Worm (Caenorhabditis elegans) whole organism, L4 larva: ENCODE measurements around the gene F46E10.2.

Experiments
- D1046.2 ChIP-seq: fragments of 200-800 bp; sonication (Bioruptor generic); IDR thresholded peaks from 2 replicates; pipeline ENCODE4 v1.3.6; 2022; ENCODE audit warnings: missing genetic modification characterization, missing compliant biosample characterization
- F49E8.2 ChIP-seq: sonication (generic microtip); optimal IDR thresholded peaks from 2 replicates; lab custom pipeline; 2016; ENCODE audit warnings: missing compliant biosample characterization, mild to moderate bottlenecking, missing genetic modification characterization, borderline replicate concordance
- R02D3.7 ChIP-seq: fragments of 150-350 bp; sonication (generic microtip); optimal IDR thresholded peaks from 3 replicates; lab custom pipeline; 2014; ENCODE audit warnings: missing biosample characterization, missing genetic modification characterization
- Y105C5A.15 ChIP-seq: fragments of 200-800 bp; sonication (Bioruptor generic); IDR thresholded peaks from 2 replicates; pipeline ENCODE4 v1.3.6; 2022; ENCODE audit warnings: missing genetic modification characterization, missing compliant biosample characterization
- Y48G9A.11 ChIP-seq: fragments of 200-800 bp; sonication (Bioruptor generic); IDR thresholded peaks from 2 replicates; pipeline ENCODE4 v1.3.6; 2022; ENCODE audit warnings: missing genetic modification reagents, missing genetic modification characterization, missing compliant biosample characterization
- Y75B8A.6 ChIP-seq: fragments of 200-800 bp; sonication (Bioruptor generic); IDR thresholded peaks from 2 replicates; pipeline ENCODE4 v1.3.6; 2022; ENCODE audit warnings: missing genetic modification reagents, missing genetic modification characterization, missing compliant biosample characterization
- ZK337.2 ChIP-seq: fragments of 200-800 bp; sonication (Bioruptor generic); IDR thresholded peaks from 2 replicates; pipeline ENCODE4 v1.3.6; 2022; ENCODE audit warnings: missing genetic modification reagents, missing genetic modification characterization, missing compliant biosample characterization
- ZK546.5 ChIP-seq, 2 experiments: sonication (generic microtip); optimal IDR thresholded peaks; 2 replicates each; lab custom pipeline; 2017; ENCODE audit warnings: missing biosample characterization in 2 of 2, missing genetic modification characterization in 2 of 2
- aha-1 ChIP-seq: fragments of 150-350 bp; peaks from one replicate; lab custom pipeline; 2014; ENCODE audit warnings: missing biosample characterization, missing genetic modification characterization
- ama-1 ChIP-seq: fragments of 150-350 bp; optimal IDR thresholded peaks from 2 replicates; lab custom pipeline; 2014; ENCODE audit warnings: inconsistent platforms, mixed read lengths
- ceh-32 ChIP-seq: sonication (generic microtip); optimal IDR thresholded peaks from 2 replicates; lab custom pipeline; 2016; ENCODE audit warnings: mild to moderate bottlenecking, missing genetic modification characterization, missing compliant biosample characterization; ENCODE audit not compliant: poor library complexity
- ceh-82 ChIP-seq: sonication (generic microtip); optimal IDR thresholded peaks from 2 replicates; lab custom pipeline; 2017; ENCODE audit warnings: missing biosample characterization, missing genetic modification characterization
- ces-1 ChIP-seq: fragments of 150-350 bp; sonication (generic microtip); optimal IDR thresholded peaks from 4 replicates; lab custom pipeline; 2014; ENCODE audit warnings: missing biosample characterization, missing genetic modification reagents, missing genetic modification characterization
- cey-2 ChIP-seq: sonication (generic microtip); optimal IDR thresholded peaks from 3 replicates; lab custom pipeline; 2017; ENCODE audit warnings: missing genetic modification characterization, mild to moderate bottlenecking, missing compliant biosample characterization, antibody characterized with exemption, borderline replicate concordance; ENCODE audit not compliant: insufficient read depth
- daf-16 ChIP-seq, 3 experiments: sonication (generic microtip); optimal IDR thresholded peaks; 2 replicates each; lab custom pipeline; 2016 to 2017; ENCODE audit warnings: missing genetic modification characterization in 3 of 3, missing genetic modification reagents in 3 of 3, mild to moderate bottlenecking in 2 of 3, missing compliant biosample characterization in 2 of 3, missing biosample characterization in 1 of 3, moderate library complexity in 1 of 3
- daf-8 ChIP-seq: fragments of 200-800 bp; sonication (Bioruptor generic); IDR thresholded peaks from 2 replicates; pipeline ENCODE4 v1.3.6; 2022; ENCODE audit warnings: missing genetic modification characterization, missing compliant biosample characterization
- dmd-6 ChIP-seq: fragments of 200-800 bp; sonication (Bioruptor generic); IDR thresholded peaks from 2 replicates; pipeline ENCODE4 v1.3.6; 2022; ENCODE audit warnings: missing genetic modification reagents, missing genetic modification characterization, missing compliant biosample characterization
- dpl-1 ChIP-seq: fragments of 150-350 bp; optimal IDR thresholded peaks from 2 replicates; lab custom pipeline; 2014; ENCODE audit warnings: missing biosample characterization, missing genetic modification reagents, missing genetic modification characterization
- duxl-1 ChIP-seq: sonication (generic microtip); optimal IDR thresholded peaks from 2 replicates; lab custom pipeline; 2016; ENCODE audit warnings: mild to moderate bottlenecking, missing genetic modification characterization, moderate library complexity, missing compliant biosample characterization; ENCODE audit not compliant: poor library complexity
- dve-1 ChIP-seq: sonication (generic microtip); optimal IDR thresholded peaks from 2 replicates; lab custom pipeline; 2017; ENCODE audit warnings: antibody characterized with exemption, mild to moderate bottlenecking, missing genetic modification characterization, missing compliant biosample characterization; ENCODE audit not compliant: insufficient read depth
- egl-43 ChIP-seq: fragments of 200-800 bp; sonication (Bioruptor generic); IDR thresholded peaks from 2 replicates; pipeline ENCODE4 v1.3.6; 2022; ENCODE audit warnings: missing genetic modification reagents, missing genetic modification characterization, missing compliant biosample characterization
- hlh-11 ChIP-seq: fragments of 200-800 bp; sonication (Bioruptor generic); optimal IDR thresholded peaks from 2 replicates; lab custom pipeline; 2018; ENCODE audit warnings: mild to moderate bottlenecking, missing genetic modification characterization, missing compliant biosample characterization
- hlh-30 ChIP-seq: sonication (generic microtip); optimal IDR thresholded peaks from 2 replicates; lab custom pipeline; 2017; ENCODE audit warnings: antibody characterized with exemption, mild to moderate bottlenecking, missing genetic modification characterization, missing compliant biosample characterization; ENCODE audit not compliant: insufficient read depth
- hmg-1.1 ChIP-seq: fragments of 200-800 bp; sonication (Bioruptor generic); IDR thresholded peaks from 2 replicates; pipeline ENCODE4 v1.3.6; 2022; ENCODE audit warnings: missing genetic modification reagents, missing genetic modification characterization, missing compliant biosample characterization
- lin-15B ChIP-seq: fragments of 150-350 bp; sonication (generic microtip); optimal IDR thresholded peaks from 3 replicates; lab custom pipeline; 2014; ENCODE audit warnings: missing biosample characterization, missing genetic modification characterization
- lin-29 ChIP-seq: fragments of 200-800 bp; sonication (Bioruptor generic); IDR thresholded peaks from 2 replicates; pipeline ENCODE4 v1.3.6; 2022; ENCODE audit warnings: missing genetic modification reagents, missing genetic modification characterization, missing compliant biosample characterization
- lin-38 ChIP-seq: fragments of 200-800 bp; sonication (Bioruptor generic); IDR thresholded peaks from 2 replicates; pipeline ENCODE4 v1.3.6; 2022; ENCODE audit warnings: missing genetic modification reagents, missing genetic modification characterization, missing compliant biosample characterization
- lin-39 ChIP-seq: fragments of 150-350 bp; optimal IDR thresholded peaks from 2 replicates; lab custom pipeline; 2014; ENCODE audit warnings: missing biosample characterization, missing genetic modification reagents, missing genetic modification characterization
- madf-9 ChIP-seq: fragments of 200-800 bp; sonication (Bioruptor generic); conservative IDR thresholded peaks from 2 replicates; pipeline ENCODE4 v1.3.6; 2022; ENCODE audit warnings: missing genetic modification reagents, missing genetic modification characterization, missing compliant biosample characterization
- mep-1 ChIP-seq: fragments of 150-350 bp; sonication (generic microtip); optimal IDR thresholded peaks from 3 replicates; lab custom pipeline; 2014; ENCODE audit warnings: missing biosample characterization, missing genetic modification characterization
- mxl-2 ChIP-seq: fragments of 200-800 bp; sonication (Bioruptor generic); conservative IDR thresholded peaks from 2 replicates; pipeline ENCODE4 v1.3.6; 2022; ENCODE audit warnings: missing genetic modification reagents, missing genetic modification characterization, missing compliant biosample characterization
- mxl-3 ChIP-seq: fragments of 200-800 bp; sonication (Bioruptor generic); optimal IDR thresholded peaks from 2 replicates; lab custom pipeline; 2018; ENCODE audit warnings: mild to moderate bottlenecking, missing genetic modification characterization, missing compliant biosample characterization
- nhr-111 ChIP-seq: fragments of 200-800 bp; sonication (Bioruptor generic); optimal IDR thresholded peaks from 2 replicates; lab custom pipeline; 2018; ENCODE audit warnings: mild to moderate bottlenecking, missing genetic modification characterization, missing compliant biosample characterization
- nhr-237 ChIP-seq: sonication (generic microtip); optimal IDR thresholded peaks from 2 replicates; lab custom pipeline; 2017; ENCODE audit warnings: missing biosample characterization, missing genetic modification characterization
- nhr-28 ChIP-seq: fragments of 150-350 bp; optimal IDR thresholded peaks from 2 replicates; lab custom pipeline; 2014; ENCODE audit warnings: missing biosample characterization, missing genetic modification characterization
- nhr-41 ChIP-seq: fragments of 200-800 bp; sonication (Bioruptor generic); IDR thresholded peaks from 2 replicates; pipeline ENCODE4 v1.3.6; 2022; ENCODE audit warnings: missing genetic modification reagents, missing genetic modification characterization, missing compliant biosample characterization
- nhr-77 ChIP-seq: fragments of 150-350 bp; optimal IDR thresholded peaks from 2 replicates; lab custom pipeline; 2014; ENCODE audit warnings: missing biosample characterization, missing genetic modification characterization
- pqm-1 ChIP-seq: sonication (generic microtip); optimal IDR thresholded peaks from 2 replicates; lab custom pipeline; 2017; ENCODE audit warnings: missing biosample characterization, missing genetic modification characterization
- set-16 ChIP-seq: fragments of 200-800 bp; sonication (Bioruptor generic); IDR thresholded peaks from 2 replicates; pipeline ENCODE4 v1.3.6; 2022; ENCODE audit warnings: missing genetic modification reagents, missing genetic modification characterization, missing compliant biosample characterization
- tag-97 ChIP-seq: fragments of 200-800 bp; sonication (Bioruptor generic); IDR thresholded peaks from 2 replicates; pipeline ENCODE4 v1.3.6; 2022; ENCODE audit warnings: missing genetic modification characterization, missing compliant biosample characterization
- unc-130 ChIP-seq: sonication (generic microtip); optimal IDR thresholded peaks from 2 replicates; lab custom pipeline; 2016; ENCODE audit warnings: missing genetic modification reagents, missing genetic modification characterization, missing compliant biosample characterization
- unc-39 ChIP-seq: sonication (generic microtip); optimal IDR thresholded peaks from 2 replicates; lab custom pipeline; 2017; ENCODE audit warnings: missing biosample characterization, missing genetic modification characterization
- unc-62 ChIP-seq, 3 experiments: fragments of 150-350 bp in 1 of 3; sonication (generic microtip); optimal IDR thresholded peaks in 2 of 3; peaks in 1 of 3; 1 replicate in 1 of 3; 2 replicates in 2 of 3; lab custom pipeline; 2014 to 2017; ENCODE audit warnings: missing biosample characterization in 3 of 3, missing genetic modification characterization in 3 of 3, missing genetic modification reagents in 3 of 3, missing genotype in 1 of 3
- zag-1 ChIP-seq: fragments of 150-350 bp; optimal IDR thresholded peaks from 2 replicates; lab custom pipeline; 2014; ENCODE audit warnings: missing biosample characterization, missing genetic modification characterization
- zip-2 ChIP-seq: fragments of 150-350 bp; optimal IDR thresholded peaks from 2 replicates; lab custom pipeline; 2014; ENCODE audit warnings: missing biosample characterization, missing genetic modification characterization

The F46E10.2 gene

DNA sequence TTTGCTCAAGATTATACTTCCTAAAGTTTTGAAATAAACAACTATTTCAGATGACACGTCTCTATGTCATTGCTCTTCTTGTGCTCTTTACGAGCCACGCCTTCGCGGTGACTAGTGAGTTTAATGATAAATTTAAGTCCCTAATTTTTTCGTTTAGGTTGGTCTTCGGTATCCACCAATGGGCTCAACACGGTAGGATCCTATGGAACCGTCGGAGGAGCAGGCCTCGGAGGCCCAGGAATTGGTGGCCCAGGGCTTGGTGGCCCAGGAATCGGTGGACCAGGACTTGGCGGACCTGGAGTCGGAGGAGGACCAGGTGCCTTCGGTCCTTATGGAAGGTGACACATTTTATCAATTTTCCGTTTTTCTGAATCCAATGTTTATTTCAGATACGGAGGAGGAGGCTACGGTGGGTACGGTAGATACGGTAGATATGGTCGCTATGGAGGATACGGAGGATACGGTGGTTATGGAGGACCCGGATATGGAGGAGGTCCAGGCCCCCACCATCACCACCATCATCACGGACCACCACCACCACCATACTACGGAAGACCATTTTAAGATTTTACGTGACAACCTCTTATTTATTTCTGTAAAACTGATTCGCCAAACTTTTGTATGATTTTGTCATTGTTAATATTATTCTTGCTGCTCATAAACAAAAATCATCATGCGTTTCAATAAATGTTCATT is at the start of gene F46E10.2, which contains the start of gene F46E10.18:
TSS of gene F46E10.2 (plus strand) at position 51 of the 696 bp plus-strand sequence.
TSS of gene F46E10.18 (plus strand) at position 646 of the 696 bp plus-strand sequence.
- TF ChIP-seq set-16 (peak; percentile 83), nhr-237 (tag; lab: Kevin White, UChicago) (no peak), egl-43 (GFP tag; lab: Robert Waterston, UW) (peak; percentile 70), tag-97 (GFP tag; lab: Robert Waterston, UW) (no peak), aha-1 (tag; lab: Kevin White, UChicago) (peak; percentile 5), unc-62 (GFP tag; optimal IDR thresholded peaks at IDR 0.05 in 1 of 2; lab: Kevin White, UChicago) (peak in 1 of 2 experiments; percentile 89), unc-62 (tag; optimal IDR thresholded peaks at IDR 0.05; lab: Kevin White, UChicago) (no peak), hlh-30 (tag; lab: Kevin White, UChicago) (no peak)

DNA sequence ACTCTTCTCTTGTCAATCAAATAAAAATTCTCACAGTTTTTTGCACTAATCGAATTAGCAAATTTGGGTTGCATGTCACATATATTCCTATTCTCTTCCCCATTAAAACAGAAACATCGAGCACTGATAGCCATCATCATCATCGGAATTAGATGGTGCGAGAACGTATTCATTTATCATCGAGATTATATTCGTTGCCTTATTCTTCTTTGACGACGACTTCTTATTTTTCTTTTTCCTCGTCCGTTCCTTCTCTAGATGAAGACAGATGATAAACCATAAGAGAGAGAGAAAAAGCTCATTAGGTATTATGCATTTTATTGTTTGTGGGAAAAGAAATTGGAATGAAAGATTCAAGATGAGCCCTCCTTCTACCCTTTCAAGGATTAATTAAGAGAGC is 49.0 kb upstream of the F46E10.2 start:
- peak in 1 of 2 experiments; percentile 4 for TF ChIP-seq unc-62 (GFP tag; optimal IDR thresholded peaks at IDR 0.05 in 1 of 2; lab: Kevin White, UChicago)
- no peak for TF ChIP-seq unc-62 (tag; optimal IDR thresholded peaks at IDR 0.05; lab: Kevin White, UChicago)
- TF ChIP-seq lin-15B (tag; lab: Kevin White, UChicago), result no peak

DNA sequence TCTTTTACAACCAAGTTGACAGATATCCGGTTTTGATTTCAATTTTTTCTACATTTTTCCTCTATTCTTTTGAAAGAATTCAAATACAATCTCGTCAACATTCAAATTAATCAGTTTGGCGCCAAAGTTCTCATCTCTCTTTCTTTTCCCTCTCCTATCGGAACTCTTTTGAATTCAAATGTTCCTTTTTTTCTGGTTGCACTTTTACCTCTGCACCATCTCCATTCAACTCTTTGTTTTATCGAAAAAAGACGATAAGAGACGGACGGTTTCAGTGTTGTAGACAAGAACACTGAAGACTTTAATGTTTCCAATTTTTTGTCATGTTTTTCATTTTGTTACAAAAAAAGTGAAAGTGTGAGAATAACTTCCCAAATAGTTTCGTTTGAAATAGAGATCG is 44.2 kb upstream of the F46E10.2 start:
- TF ChIP-seq nhr-111, result no peak
- peak; percentile 36 for TF ChIP-seq dpl-1 (GFP tag; lab: Kevin White, UChicago)
- TF ChIP-seq unc-130 (GFP tag; lab: Kevin White, UChicago), result no peak
- no peak for TF ChIP-seq daf-16 (GFP tag; optimal IDR thresholded peaks at IDR 0.05; lab: Kevin White, UChicago)
- TF ChIP-seq daf-16 (tag; optimal IDR thresholded peaks at IDR 0.05; lab: Kevin White, UChicago), result peak; percentile 77
- TF ChIP-seq R02D3.7 (tag; lab: Kevin White, UChicago), result no peak
- TF ChIP-seq mxl-3 (GFP tag; lab: Kevin White, UChicago), result no peak
- no peak for TF ChIP-seq unc-39 (tag; lab: Kevin White, UChicago)
- no peak for TF ChIP-seq D1046.2 (GFP tag; lab: Robert Waterston, UW)
- TF ChIP-seq nhr-77 (tag; lab: Kevin White, UChicago), result peak; percentile 43
- TF ChIP-seq lin-39 (tag; lab: Kevin White, UChicago), result no peak
- TF ChIP-seq daf-8, result no peak
- TF ChIP-seq zag-1 (tag; lab: Kevin White, UChicago), result no peak
- TF ChIP-seq ces-1 (GFP tag; lab: Kevin White, UChicago), result no peak
- TF ChIP-seq ama-1 (lab: Kevin White, UChicago), result no peak
- TF ChIP-seq ceh-82 (tag; lab: Kevin White, UChicago), result no peak
- TF ChIP-seq ZK546.5 (tag; optimal IDR thresholded peaks at IDR 0.05; lab: Kevin White, UChicago), result no peak
- TF ChIP-seq Y48G9A.11 (GFP tag; lab: Robert Waterston, UW), result no peak
- no peak for TF ChIP-seq cey-2 (tag; lab: Kevin White, UChicago)
- TF ChIP-seq ceh-32 (tag; lab: Kevin White, UChicago), result no peak
- no peak for TF ChIP-seq hmg-1.1
- no peak for TF ChIP-seq F49E8.2
- TF ChIP-seq duxl-1 (tag; lab: Kevin White, UChicago), result no peak
- peak; percentile 83 for TF ChIP-seq dve-1
- no peak for TF ChIP-seq madf-9 (GFP tag; lab: Robert Waterston, UW)
- TF ChIP-seq pqm-1 (tag; lab: Kevin White, UChicago), result peak; percentile 90
- no peak for TF ChIP-seq aha-1 (tag; lab: Kevin White, UChicago)
- no peak for TF ChIP-seq Y75B8A.6 (GFP tag; lab: Robert Waterston, UW)
- TF ChIP-seq lin-38 (GFP tag; lab: Robert Waterston, UW), result no peak
- TF ChIP-seq dmd-6 (GFP tag; lab: Robert Waterston, UW), result peak; percentile 60
- TF ChIP-seq ZK337.2 (GFP tag; lab: Robert Waterston, UW), result no peak
- TF ChIP-seq lin-15B (tag; lab: Kevin White, UChicago), result no peak
- no peak for TF ChIP-seq lin-29 (GFP tag; lab: Robert Waterston, UW)
- peak; percentile 18 for TF ChIP-seq mep-1 (tag; lab: Kevin White, UChicago)
- TF ChIP-seq hlh-11 (tag; lab: Kevin White, UChicago), result peak; percentile 61
- TF ChIP-seq Y105C5A.15, result no peak
- TF ChIP-seq nhr-41 (GFP tag; lab: Robert Waterston, UW), result no peak
- TF ChIP-seq nhr-28 (tag; lab: Kevin White, UChicago), result peak; percentile 72
- no peak for TF ChIP-seq zip-2
- TF ChIP-seq mxl-2, result no peak
